Worm (Caenorhabditis elegans) whole organism, early embryonic: ENCODE data around the gene C16C10.8.

ENCODE experiments used
- F13C5.2 ChIP-seq: sonication (generic microtip); optimal IDR thresholded peaks from 2 replicates; lab custom pipeline; 2017; ENCODE audit warnings: mild to moderate bottlenecking, missing genetic modification characterization, inconsistent platforms, missing compliant biosample characterization
- ama-1 ChIP-seq: fragments of 150-350 bp; optimal IDR thresholded peaks from 2 replicates; lab custom pipeline; 2014
- ceh-36 ChIP-seq: sonication (generic microtip); optimal IDR thresholded peaks from 2 replicates; lab custom pipeline; 2016; ENCODE audit warnings: missing genetic modification characterization, inconsistent platforms, missing compliant biosample characterization
- sea-1 ChIP-seq: fragments of 200-800 bp; sonication (Bioruptor generic); conservative IDR thresholded peaks from 2 replicates; pipeline ENCODE4 v1.3.6; 2022; ENCODE audit warnings: missing genetic modification characterization, missing compliant biosample characterization
- tbx-37 ChIP-seq: fragments of 200-800 bp; sonication (Bioruptor generic); conservative IDR thresholded peaks from 2 replicates; pipeline ENCODE4 v1.3.6; 2022; ENCODE audit warnings: missing genetic modification reagents, missing genetic modification characterization, missing compliant biosample characterization

DNA sequence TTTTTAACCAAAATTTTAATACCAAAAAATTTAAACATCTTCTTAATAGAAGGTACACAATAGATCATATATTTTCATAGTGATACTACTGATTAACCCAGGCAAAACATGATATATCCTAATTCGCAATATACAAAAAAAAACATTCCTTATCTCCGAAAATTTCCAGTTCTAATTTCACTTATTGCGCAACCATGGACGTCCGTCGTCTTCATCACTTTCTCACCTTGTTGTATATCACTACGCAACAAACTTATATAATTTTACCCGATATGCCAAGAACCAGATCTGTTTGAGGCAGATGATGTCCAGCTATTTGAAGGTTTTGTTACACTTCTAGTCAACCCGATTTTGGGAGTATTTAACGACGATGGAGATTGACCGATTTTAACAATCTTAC lies 23.9 kb upstream of the C16C10.8 start, which contains the start of gene R74.2:
- no peak for TF ChIP-seq ama-1 (lab: Kevin White, UChicago)
- TF ChIP-seq ceh-36: no peak
- no peak for TF ChIP-seq sea-1 (GFP tag; lab: Robert Waterston, UW)
- TF ChIP-seq F13C5.2 (tag; lab: Kevin White, UChicago): no peak
- no peak for TF ChIP-seq tbx-37 (GFP tag; lab: Robert Waterston, UW)
